Fruit fly (Drosophila melanogaster) whole organism, prepupa: ENCODE data around the gene Prm.
A peak's percentile ranks its signal among the peaks of the same experiment; 100 is the strongest.

Experiments
- Blimp-1 ChIP-seq: fragments of 200-800 bp; sonication (Bioruptor generic); optimal IDR thresholded peaks from 3 replicates; lab custom pipeline; 2017; ENCODE audit warnings: missing biosample characterization, missing genetic modification characterization, mild to moderate bottlenecking, moderate library complexity, missing genetic modification reagents
- CG10631 ChIP-seq: fragments of 200-800 bp; sonication (Bioruptor generic); optimal IDR thresholded peaks from 2 replicates; lab custom pipeline; 2016; ENCODE audit warnings: missing biosample characterization, missing genetic modification characterization
- CG10669 ChIP-seq: fragments of 200-800 bp; sonication (Bioruptor generic); optimal IDR thresholded peaks from 3 replicates; lab custom pipeline; 2018; ENCODE audit warnings: missing biosample characterization, mild to moderate bottlenecking, missing genetic modification characterization, moderate library complexity
- CG11762 ChIP-seq: fragments of 200-800 bp; sonication (Bioruptor generic); optimal IDR thresholded peaks from 3 replicates; lab custom pipeline; 2016; ENCODE audit warnings: missing biosample characterization, missing genetic modification characterization; ENCODE audit not compliant: insufficient read depth
- CG11902 ChIP-seq: fragments of 200-800 bp; sonication (Bioruptor generic); optimal IDR thresholded peaks from 3 replicates; lab custom pipeline; 2016; ENCODE audit warnings: missing biosample characterization, missing genetic modification characterization
- CG15336 ChIP-seq: fragments of 200-800 bp; sonication (Bioruptor generic); IDR thresholded peaks from 2 replicates; pipeline ENCODE4 v1.3.6; 2022; ENCODE audit warnings: missing biosample characterization, missing genetic modification characterization
- CG1621 ChIP-seq: fragments of 200-800 bp; sonication (Bioruptor generic); optimal IDR thresholded peaks from 3 replicates; lab custom pipeline; 2018; ENCODE audit warnings: missing biosample characterization, mild to moderate bottlenecking, missing genetic modification characterization
- CG3032 ChIP-seq: fragments of 200-800 bp; optimal IDR thresholded peaks from 2 replicates; lab custom pipeline; 2019; ENCODE audit warnings: missing biosample characterization, mild to moderate bottlenecking, missing genetic modification characterization, moderate library complexity
- CG31627 ChIP-seq: fragments of 200-800 bp; sonication (Bioruptor generic); optimal IDR thresholded peaks from 3 replicates; lab custom pipeline; 2016; ENCODE audit warnings: missing biosample characterization, missing genetic modification characterization
- CG32006 ChIP-seq: fragments of 200-800 bp; sonication (Bioruptor generic); optimal IDR thresholded peaks from 3 replicates; lab custom pipeline; 2017; ENCODE audit warnings: missing biosample characterization, mild to moderate bottlenecking, missing genetic modification characterization
- CG3919 ChIP-seq: fragments of 200-800 bp; sonication (Bioruptor generic); optimal IDR thresholded peaks from 3 replicates; lab custom pipeline; 2016; ENCODE audit warnings: missing biosample characterization, missing genetic modification characterization
- CG4318 ChIP-seq: fragments of 200-800 bp; sonication (Bioruptor generic); optimal IDR thresholded peaks from 3 replicates; lab custom pipeline; 2017; ENCODE audit warnings: missing biosample characterization, mild to moderate bottlenecking, missing genetic modification characterization
- CG6163 ChIP-seq: fragments of 200-800 bp; sonication (Bioruptor generic); IDR thresholded peaks from 3 replicates; pipeline ENCODE4 v1.3.6; 2022; ENCODE audit warnings: missing biosample characterization, missing genetic modification characterization
- CG6808 ChIP-seq: fragments of 200-800 bp; sonication (Bioruptor generic); optimal IDR thresholded peaks from 3 replicates; lab custom pipeline; 2017; ENCODE audit warnings: missing biosample characterization, missing genetic modification characterization, mild to moderate bottlenecking, moderate library complexity, missing genetic modification reagents
- CG6854 ChIP-seq: fragments of 200-800 bp; sonication (Bioruptor generic); optimal IDR thresholded peaks from 2 replicates; lab custom pipeline; 2017; ENCODE audit warnings: missing biosample characterization, mild to moderate bottlenecking, missing genetic modification characterization
- CG7368 ChIP-seq: fragments of 200-800 bp; sonication (Bioruptor generic); optimal IDR thresholded peaks from 3 replicates; lab custom pipeline; 2016; ENCODE audit warnings: missing biosample characterization, missing genetic modification characterization
- CG8119 ChIP-seq: fragments of 200-800 bp; sonication (Bioruptor generic); IDR thresholded peaks from 3 replicates; pipeline ENCODE4 v1.3.6; 2022; ENCODE audit warnings: missing biosample characterization, missing genetic modification characterization
- CG8319 ChIP-seq: fragments of 200-800 bp; sonication (Bioruptor generic); optimal IDR thresholded peaks from 3 replicates; lab custom pipeline; 2016; ENCODE audit warnings: missing biosample characterization, missing genetic modification characterization
- CG8632 ChIP-seq: fragments of 200-800 bp; sonication (Bioruptor generic); optimal IDR thresholded peaks from 3 replicates; lab custom pipeline; 2016; ENCODE audit warnings: missing biosample characterization, missing genetic modification characterization
- CG9139 ChIP-seq: fragments of 200-800 bp; sonication (Bioruptor generic); optimal IDR thresholded peaks from 3 replicates; lab custom pipeline; 2017; ENCODE audit warnings: missing biosample characterization, mild to moderate bottlenecking, missing genetic modification characterization
- Eip75B ChIP-seq: fragments of 200-800 bp; sonication (Bioruptor generic); optimal IDR thresholded peaks from 3 replicates; lab custom pipeline; 2016; ENCODE audit warnings: missing biosample characterization, missing genetic modification characterization
- Eip93F ChIP-seq: fragments of 200-800 bp; sonication (Bioruptor generic); optimal IDR thresholded peaks from 2 replicates; lab custom pipeline; 2016; ENCODE audit warnings: missing biosample characterization, mild to moderate bottlenecking, missing genetic modification characterization
- Ets21C ChIP-seq: fragments of 200-800 bp; sonication (Bioruptor generic); optimal IDR thresholded peaks from 3 replicates; lab custom pipeline; 2016; ENCODE audit warnings: missing biosample characterization, missing genetic modification characterization
- Ets96B ChIP-seq: fragments of 200-800 bp; optimal IDR thresholded peaks from 2 replicates; lab custom pipeline; 2019; ENCODE audit warnings: missing biosample characterization, mild to moderate bottlenecking, missing genetic modification characterization, moderate library complexity
- Gug ChIP-seq: fragments of 200-800 bp; sonication (Bioruptor generic); IDR thresholded peaks from 2 replicates; pipeline ENCODE4 v1.3.6; 2022; ENCODE audit warnings: missing biosample characterization, missing genetic modification characterization
- Hr38 ChIP-seq: sonication (Bioruptor generic); optimal IDR thresholded peaks from 2 replicates; lab custom pipeline; 2016; ENCODE audit warnings: missing biosample characterization, missing genetic modification characterization
- Hr39 ChIP-seq: fragments of 200-800 bp; sonication (Bioruptor generic); optimal IDR thresholded peaks from 2 replicates; lab custom pipeline; 2016; ENCODE audit warnings: missing biosample characterization, missing genetic modification characterization
- Lpt ChIP-seq: fragments of 200-800 bp; sonication (Bioruptor generic); optimal IDR thresholded peaks from 3 replicates; lab custom pipeline; 2016; ENCODE audit warnings: missing biosample characterization, missing genetic modification characterization
- Met ChIP-seq: fragments of 200-800 bp; sonication (Bioruptor generic); optimal IDR thresholded peaks from 3 replicates; lab custom pipeline; 2016; ENCODE audit warnings: missing biosample characterization, missing genetic modification characterization
- OdsH ChIP-seq: fragments of 200-800 bp; sonication (Bioruptor generic); optimal IDR thresholded peaks from 3 replicates; lab custom pipeline; 2016; ENCODE audit warnings: missing biosample characterization, missing genetic modification characterization
- Smox ChIP-seq: fragments of 200-800 bp; sonication (Bioruptor generic); optimal IDR thresholded peaks from 3 replicates; lab custom pipeline; 2016; ENCODE audit warnings: missing biosample characterization, missing genetic modification characterization
- Sox102F ChIP-seq: fragments of 200-800 bp; sonication (Bioruptor generic); optimal IDR thresholded peaks from 2 replicates; lab custom pipeline; 2016; ENCODE audit warnings: missing biosample characterization, mild to moderate bottlenecking, missing genetic modification characterization
- Sox15 ChIP-seq: fragments of 200-800 bp; sonication (Bioruptor generic); optimal IDR thresholded peaks from 3 replicates; lab custom pipeline; 2016; ENCODE audit warnings: missing biosample characterization, missing genetic modification characterization
- achi ChIP-seq: fragments of 200-800 bp; sonication (Bioruptor generic); optimal IDR thresholded peaks from 3 replicates; lab custom pipeline; 2016; ENCODE audit warnings: missing biosample characterization, missing genetic modification characterization
- acj6 ChIP-seq: fragments of 200-800 bp; sonication (Bioruptor generic); optimal IDR thresholded peaks from 3 replicates; lab custom pipeline; 2016; ENCODE audit warnings: missing biosample characterization, missing genetic modification characterization
- cyc ChIP-seq: fragments of 200-800 bp; sonication (Bioruptor generic); optimal IDR thresholded peaks from 3 replicates; lab custom pipeline; 2016; ENCODE audit warnings: missing biosample characterization, missing genetic modification characterization
- dac ChIP-seq: fragments of 200-800 bp; sonication (Bioruptor generic); optimal IDR thresholded peaks from 2 replicates; lab custom pipeline; 2017; ENCODE audit warnings: missing biosample characterization, mild to moderate bottlenecking, missing genetic modification characterization
- dsx ChIP-seq: fragments of 200-800 bp; optimal IDR thresholded peaks from 3 replicates; lab custom pipeline; 2019; ENCODE audit warnings: missing biosample characterization, mild to moderate bottlenecking, missing genetic modification characterization, moderate library complexity; ENCODE audit not compliant: poor library complexity, severe bottlenecking
- eg ChIP-seq: fragments of 200-800 bp; sonication (Bioruptor generic); IDR thresholded peaks from 3 replicates; pipeline ENCODE4 v1.3.6; 2022; ENCODE audit warnings: missing biosample characterization, missing genetic modification characterization
- fd59A ChIP-seq: fragments of 200-800 bp; sonication (Bioruptor generic); optimal IDR thresholded peaks from 2 replicates; lab custom pipeline; 2017; ENCODE audit warnings: missing biosample characterization, mild to moderate bottlenecking, missing genetic modification characterization, missing genetic modification reagents
- fd85E ChIP-seq: fragments of 200-800 bp; sonication (Bioruptor generic); optimal IDR thresholded peaks from 3 replicates; lab custom pipeline; 2016; ENCODE audit warnings: missing biosample characterization, missing genetic modification characterization
- fkh ChIP-seq: fragments of 200-800 bp; sonication (Bioruptor generic); optimal IDR thresholded peaks from 3 replicates; lab custom pipeline; 2017; ENCODE audit warnings: missing biosample characterization, mild to moderate bottlenecking, missing genetic modification characterization, moderate library complexity
- lz ChIP-seq: fragments of 200-800 bp; sonication (Bioruptor generic); optimal IDR thresholded peaks from 3 replicates; lab custom pipeline; 2016; ENCODE audit warnings: missing biosample characterization, missing genetic modification characterization
- net ChIP-seq: fragments of 200-800 bp; sonication (Bioruptor generic); optimal IDR thresholded peaks from 3 replicates; lab custom pipeline; 2016; ENCODE audit warnings: missing biosample characterization, missing genetic modification characterization
- pdm3 ChIP-seq: fragments of 200-800 bp; sonication (Bioruptor generic); optimal IDR thresholded peaks from 3 replicates; lab custom pipeline; 2016; ENCODE audit warnings: missing biosample characterization, missing genetic modification characterization
- spab ChIP-seq: fragments of 200-800 bp; sonication (Bioruptor generic); optimal IDR thresholded peaks from 2 replicates; lab custom pipeline; 2017; ENCODE audit warnings: missing biosample characterization, mild to moderate bottlenecking, missing genetic modification characterization, missing genetic modification reagents
- ss ChIP-seq, 2 experiments: fragments of 200-800 bp; sonication (Bioruptor generic); optimal IDR thresholded peaks; 2 replicates in 1 of 2; 3 replicates in 1 of 2; lab custom pipeline; 2017 to 2018; ENCODE audit warnings: mild to moderate bottlenecking in 2 of 2, missing biosample characterization in 2 of 2, missing genetic modification characterization in 2 of 2, moderate library complexity in 1 of 2
- svp ChIP-seq: fragments of 200-800 bp; sonication (Bioruptor generic); peaks from one replicate; lab custom pipeline; 2016; ENCODE audit warnings: missing biosample characterization, missing genetic modification characterization
- topi ChIP-seq: fragments of 200-800 bp; sonication (Bioruptor generic); optimal IDR thresholded peaks from 3 replicates; lab custom pipeline; 2016; ENCODE audit warnings: missing biosample characterization, missing genetic modification characterization

The Prm gene

DNA sequence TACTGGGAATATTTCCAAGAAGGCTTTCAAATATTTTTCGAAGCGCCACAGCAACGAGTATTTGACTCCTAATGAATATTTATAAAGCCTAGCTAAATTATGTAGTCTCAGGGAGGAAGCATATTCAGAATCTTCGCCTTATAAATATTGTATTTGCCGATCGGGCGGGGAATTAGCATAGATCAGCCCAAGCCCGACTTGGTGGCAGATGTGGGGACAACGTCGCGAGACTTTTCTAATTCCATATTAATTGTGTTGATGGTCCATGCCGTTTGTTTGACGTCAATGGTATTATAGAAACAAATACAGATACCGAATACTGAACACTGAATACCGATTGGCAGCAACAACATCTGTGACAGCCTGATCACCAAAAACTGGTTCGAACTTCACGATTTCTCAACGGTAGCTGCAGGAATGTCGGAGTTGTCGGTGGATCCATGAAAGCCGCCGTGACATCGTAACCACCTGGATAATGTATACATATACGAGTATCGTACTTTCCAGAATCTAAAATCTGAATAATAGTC is 41.3 kb downstream of the Prm start:
- peak; percentile 6 for TF ChIP-seq svp (GFP tag; lab: Kevin White, UChicago)
- TF ChIP-seq ss (GFP tag; optimal IDR thresholded peaks at IDR 0.05; lab: Kevin White, UChicago): no peak

DNA sequence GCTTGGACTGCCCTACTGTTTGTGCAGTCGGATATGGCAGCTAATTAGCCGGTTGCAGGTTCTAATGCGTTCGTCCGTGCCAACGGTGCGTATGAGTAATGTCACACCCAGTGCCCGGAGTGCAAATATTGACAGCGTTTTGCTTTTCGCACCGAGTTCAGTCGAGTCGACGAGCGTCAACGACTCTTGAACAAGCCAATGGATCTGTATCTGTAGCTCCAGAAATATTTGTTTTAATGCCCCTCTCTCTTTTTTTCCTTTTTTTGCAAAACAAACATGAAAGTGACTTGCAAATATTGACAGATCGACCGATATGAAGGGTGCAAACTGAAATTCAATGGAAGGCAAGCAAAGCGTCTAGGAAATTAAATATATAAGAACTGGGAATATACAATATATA is 42.7 kb downstream of the Prm start:
- TF ChIP-seq CG10631 (GFP tag; lab: Kevin White, UChicago): peak; percentile 67
- peak; percentile 50 for TF ChIP-seq fkh (GFP tag; lab: Kevin White, UChicago)
- TF ChIP-seq Ets96B: peak; percentile 54
- TF ChIP-seq lz: peak; percentile 51
- peak; percentile 75 for TF ChIP-seq CG9139 (GFP tag; lab: Kevin White, UChicago)
- peak; percentile 46 for TF ChIP-seq CG3032 (tag; lab: Kevin White, UChicago)
- peak; percentile 62 for TF ChIP-seq CG10669 (GFP tag; lab: Kevin White, UChicago)
- peak; percentile 52; the same call in 1 of the 3 replicates for TF ChIP-seq eg (GFP tag; lab: Robert Waterston, UW)
- TF ChIP-seq Lpt (GFP tag; lab: Kevin White, UChicago): peak; percentile 9
- no peak for TF ChIP-seq Eip93F (GFP tag; lab: Kevin White, UChicago)
- peak; percentile 66 for TF ChIP-seq CG3919
- TF ChIP-seq Hr39 (GFP tag; lab: Kevin White, UChicago): no peak
- TF ChIP-seq Sox102F (GFP tag; lab: Kevin White, UChicago): peak; percentile 64
- no peak for TF ChIP-seq Sox15 (GFP tag; lab: Kevin White, UChicago)
- peak; percentile 70 for TF ChIP-seq fd85E (GFP tag; lab: Kevin White, UChicago)
- peak; percentile 33 for TF ChIP-seq cyc
- TF ChIP-seq Ets21C: peak; percentile 1
- peak; percentile 55 for TF ChIP-seq Smox
- TF ChIP-seq Gug: no peak
- peak; percentile 55 for TF ChIP-seq achi (GFP tag; lab: Kevin White, UChicago)
- TF ChIP-seq spab: peak; percentile 72
- TF ChIP-seq CG4318: no peak
- TF ChIP-seq CG7368 (GFP tag; lab: Kevin White, UChicago): peak; percentile 66
- peak; percentile 56 for TF ChIP-seq Met (GFP tag; lab: Kevin White, UChicago)
- peak; percentile 68 for TF ChIP-seq Blimp-1 (GFP tag; lab: Kevin White, UChicago)
- no peak for TF ChIP-seq dac (GFP tag; lab: Kevin White, UChicago)
- TF ChIP-seq CG11762 (GFP tag; lab: Kevin White, UChicago): peak; percentile 26
- TF ChIP-seq svp (GFP tag; lab: Kevin White, UChicago): peak; percentile 74
- peak; percentile 67 for TF ChIP-seq CG6808 (GFP tag; lab: Kevin White, UChicago)
- peak; percentile 73 for TF ChIP-seq CG6854
- peak; percentile 60 for TF ChIP-seq pdm3 (GFP tag; lab: Kevin White, UChicago)
- TF ChIP-seq fd59A (GFP tag; lab: Kevin White, UChicago): peak; percentile 58
- peak; percentile 40 to 79 for TF ChIP-seq ss (GFP tag; optimal IDR thresholded peaks at IDR 0.05; lab: Kevin White, UChicago)
- TF ChIP-seq CG11902 (GFP tag; lab: Kevin White, UChicago): no peak
- no peak for TF ChIP-seq CG15336
- TF ChIP-seq CG32006: peak; percentile 28
- peak; percentile 44 for TF ChIP-seq Eip75B (GFP tag; lab: Kevin White, UChicago)
- TF ChIP-seq CG8119 (GFP tag; lab: Robert Waterston, UW): peak; percentile 45; the same call in 2 of the 3 replicates
- TF ChIP-seq CG8632: peak; percentile 78
- TF ChIP-seq CG6163 (GFP tag; lab: Robert Waterston, UW): peak; percentile 65
- peak; percentile 56 for TF ChIP-seq OdsH (GFP tag; lab: Kevin White, UChicago)
- TF ChIP-seq CG31627: no peak
- TF ChIP-seq net (GFP tag; lab: Kevin White, UChicago): peak; percentile 77
- TF ChIP-seq Hr38 (GFP tag; lab: Kevin White, UChicago): no peak
- TF ChIP-seq CG8319 (GFP tag; lab: Kevin White, UChicago): peak; percentile 36
- peak; percentile 9 for TF ChIP-seq dsx (GFP tag; lab: Kevin White, UChicago)
- peak; percentile 53 for TF ChIP-seq topi (GFP tag; lab: Kevin White, UChicago)
- peak; percentile 59 for TF ChIP-seq CG1621 (tag; lab: Kevin White, UChicago)
- peak; percentile 56 for TF ChIP-seq acj6 (GFP tag; lab: Kevin White, UChicago)
